Worm (Caenorhabditis elegans): ENCODE data around the gene F25D1.5.

The F25D1.5 gene

ce11 chrV:10557094-10557493, 10.5 kb upstream of the F25D1.5 start:
- TF ChIP-seq repo-1 (tag; optimal IDR thresholded peaks at IDR 0.05): no peak
- no peak for TF ChIP-seq nhr-80 (tag; optimal IDR thresholded peaks at IDR 0.05)
- no peak for TF ChIP-seq let-607 (tag; optimal IDR thresholded peaks at IDR 0.05)
- no peak for TF ChIP-seq rcor-1 (GFP tag; IDR thresholded peaks at IDR 0.05)
- TF ChIP-seq ceh-91 (GFP tag; IDR thresholded peaks at IDR 0.05): no peak
- TF ChIP-seq B0336.3 (GFP tag; IDR thresholded peaks at IDR 0.05): no peak
- TF ChIP-seq ets-4 (GFP tag; optimal IDR thresholded peaks at IDR 0.05): no peak
- TF ChIP-seq dpl-1 (GFP tag; optimal IDR thresholded peaks at IDR 0.05): no peak

ce11 chrV:10556362-10556761, 9.8 kb upstream of the F25D1.5 start:
- no peak for TF ChIP-seq Y56A3A.18 (GFP tag; IDR thresholded peaks at IDR 0.05)

ce11 chrV:10555239-10555638, 8.7 kb upstream of the F25D1.5 start, which contains the start of gene F32G8.3:
TSS of gene F32G8.3 (minus strand) at chrV:10555339.
- TF ChIP-seq aptf-2 (GFP tag; conservative IDR thresholded peaks at IDR 0.05) (no peak), cebp-1 (GFP tag; IDR thresholded peaks at IDR 0.05) (no peak), cebp-1 (tag; optimal IDR thresholded peaks at IDR 0.05) (no peak), nhr-90 (tag; optimal IDR thresholded peaks at IDR 0.05) (no peak), fkh-3 (tag; optimal IDR thresholded peaks at IDR 0.05) (no peak), rpc-1 (optimal IDR thresholded peaks at IDR 0.05) (no peak), rpc-1 (tag; optimal IDR thresholded peaks at IDR 0.05) (no peak), Y56A3A.18 (GFP tag; IDR thresholded peaks at IDR 0.05) (no peak), attf-3 (GFP tag; conservative IDR thresholded peaks at IDR 0.05) (no peak), ceh-91 (GFP tag; IDR thresholded peaks at IDR 0.05) (no peak), Y95B8A.8 (GFP tag; IDR thresholded peaks at IDR 0.05) (no peak), Y67H2A.10 (GFP tag; conservative IDR thresholded peaks at IDR 0.05) (no peak), hrde-1 (tag; optimal IDR thresholded peaks at IDR 0.05; ENCODE audit: borderline replicate concordance) (no peak), Y53G8AR.9 (GFP tag; conservative IDR thresholded peaks at IDR 0.05) (no peak), bed-1 (GFP tag; IDR thresholded peaks at IDR 0.05) (no peak)

- TF ChIP-seq unc-130 (GFP tag; optimal IDR thresholded peaks at IDR 0.05) (no peak), Y67H2A.10 (GFP tag; conservative IDR thresholded peaks at IDR 0.05) (no peak), snpc-3.4 (tag; optimal IDR thresholded peaks at IDR 0.05) (no peak), somi-1 (GFP tag; optimal IDR thresholded peaks at IDR 0.05) (no peak), lin-26 (GFP tag; IDR thresholded peaks at IDR 0.05) (no peak), gei-17 (GFP tag; optimal IDR thresholded peaks at IDR 0.05) (no peak), dox-1 (GFP tag; IDR thresholded peaks at IDR 0.05) (no peak), attf-5 (GFP tag; optimal IDR thresholded peaks at IDR 0.05) (no peak), repo-1 (tag; optimal IDR thresholded peaks at IDR 0.05) (no peak), ztf-26 (tag; optimal IDR thresholded peaks at IDR 0.05) (no peak), F37B4.10 (GFP tag; IDR thresholded peaks at IDR 0.05) (no peak), nfya-2 (GFP tag; IDR thresholded peaks at IDR 0.05) (no peak), nhr-179 (tag; optimal IDR thresholded peaks at IDR 0.05) (no peak), tlf-1 (GFP tag; optimal IDR thresholded peaks at IDR 0.05) (no peak), nhr-27 (tag; optimal IDR thresholded peaks at IDR 0.05) (no peak), hrde-1 (tag; optimal IDR thresholded peaks at IDR 0.05; ENCODE audit: borderline replicate concordance) (no peak), F39B2.1 (GFP tag; IDR thresholded peaks at IDR 0.05) (no peak), madf-3 (GFP tag; IDR thresholded peaks at IDR 0.05) (no peak), Y95B8A.8 (GFP tag; IDR thresholded peaks at IDR 0.05) (no peak), lsy-27 (tag; optimal IDR thresholded peaks at IDR 0.05; ENCODE audit: borderline replicate concordance, insufficient read depth) (no peak)
Observed at ce11 chrV:10549717-10550116, 3.1 kb upstream of the F25D1.5 start, which contains the start of gene F32G8.2. TSS of gene F32G8.2 (plus strand) at chrV:10550017.
